Fruit fly (Drosophila melanogaster): Measurements from ENCODE around the gene Nin.

The Nin gene

DNA sequence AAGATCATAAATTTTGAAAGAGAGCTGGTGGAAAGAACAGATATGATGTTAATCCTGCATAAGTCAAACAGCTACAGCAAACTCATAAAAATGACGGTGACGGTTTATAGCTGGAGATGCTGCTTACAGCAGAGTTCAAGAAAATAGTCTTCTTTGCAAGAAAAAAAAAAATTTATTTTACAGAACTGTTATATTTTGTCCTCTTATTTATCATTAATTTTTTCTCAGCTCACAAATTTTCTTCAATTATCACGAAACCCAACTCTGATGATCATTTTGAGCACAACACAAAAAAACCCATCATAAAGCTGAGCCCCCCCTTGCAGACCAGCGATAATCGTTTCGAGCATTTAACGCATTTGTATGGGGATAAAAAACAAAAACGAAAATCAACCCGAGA lies 46.9 kb downstream of the Nin start (continued):
- TF ChIP-seq CrebA (GFP tag; optimal IDR thresholded peaks at IDR 0.05; ENCODE audit: borderline replicate concordance) = no peak
- TF ChIP-seq CG32264 (GFP tag; optimal IDR thresholded peaks at IDR 0.05) = peak; percentile 35
- TF ChIP-seq Hr83 (GFP tag; optimal IDR thresholded peaks at IDR 0.05; ENCODE audit: poor library complexity, severe bottlenecking) = no peak
- TF ChIP-seq pan (optimal IDR thresholded peaks at IDR 0.05) = no peak
- TF ChIP-seq Dif (GFP tag; optimal IDR thresholded peaks at IDR 0.05; ENCODE audit: partially characterized antibody) = no peak
- TF ChIP-seq dmrt93B (GFP tag; optimal IDR thresholded peaks at IDR 0.05) = peak; percentile 6
- peak; percentile 30 for TF ChIP-seq HLH106 (tag; optimal IDR thresholded peaks at IDR 0.05)
- peak in 1 of 2 experiments; percentile 65 for TF ChIP-seq foxo (GFP tag; optimal IDR thresholded peaks at IDR 0.05)
- TF ChIP-seq Hnf4 (GFP tag; optimal IDR thresholded peaks at IDR 0.05) = peak; percentile 46
- TF ChIP-seq fru (GFP tag; optimal IDR thresholded peaks at IDR 0.05) = peak; percentile 62
- peak; percentile 46 for TF ChIP-seq Sp1 (GFP tag; optimal IDR thresholded peaks at IDR 0.05)
- no peak for TF ChIP-seq GATAd (GFP tag; optimal IDR thresholded peaks at IDR 0.05)
- TF ChIP-seq Jra (GFP tag; optimal IDR thresholded peaks at IDR 0.05) = peak; percentile 1
- no peak for TF ChIP-seq sv (GFP tag; optimal IDR thresholded peaks at IDR 0.05)
- peak; percentile 35 for TF ChIP-seq tai (GFP tag; optimal IDR thresholded peaks at IDR 0.05)
- TF ChIP-seq rgr (GFP tag; optimal IDR thresholded peaks at IDR 0.05) = peak; percentile 50

DNA sequence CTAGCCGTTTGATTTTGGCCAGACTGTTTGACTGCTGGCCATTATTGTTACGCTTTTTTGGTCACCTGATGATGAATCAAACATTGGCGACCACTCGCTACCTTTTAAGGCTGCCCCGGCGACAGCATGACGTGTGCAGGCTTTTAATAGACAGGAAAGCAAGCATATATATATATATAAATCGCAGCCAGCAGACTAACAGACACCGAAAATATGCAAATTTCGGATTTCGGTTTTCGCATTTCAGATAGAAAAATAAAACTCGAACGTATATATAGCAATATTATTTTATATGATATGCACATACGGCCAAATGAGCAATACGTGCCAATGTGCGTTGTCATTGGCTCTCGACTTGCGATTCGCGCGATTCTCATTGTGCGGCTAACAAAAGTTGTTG lies 47.6 kb downstream of the Nin start:
- TF ChIP-seq Dif (GFP tag; optimal IDR thresholded peaks at IDR 0.05; ENCODE audit: partially characterized antibody) = no peak
- TF ChIP-seq OdsH (GFP tag; optimal IDR thresholded peaks at IDR 0.05) = no peak
- TF ChIP-seq sage (GFP tag; optimal IDR thresholded peaks at IDR 0.05) = no peak

DNA sequence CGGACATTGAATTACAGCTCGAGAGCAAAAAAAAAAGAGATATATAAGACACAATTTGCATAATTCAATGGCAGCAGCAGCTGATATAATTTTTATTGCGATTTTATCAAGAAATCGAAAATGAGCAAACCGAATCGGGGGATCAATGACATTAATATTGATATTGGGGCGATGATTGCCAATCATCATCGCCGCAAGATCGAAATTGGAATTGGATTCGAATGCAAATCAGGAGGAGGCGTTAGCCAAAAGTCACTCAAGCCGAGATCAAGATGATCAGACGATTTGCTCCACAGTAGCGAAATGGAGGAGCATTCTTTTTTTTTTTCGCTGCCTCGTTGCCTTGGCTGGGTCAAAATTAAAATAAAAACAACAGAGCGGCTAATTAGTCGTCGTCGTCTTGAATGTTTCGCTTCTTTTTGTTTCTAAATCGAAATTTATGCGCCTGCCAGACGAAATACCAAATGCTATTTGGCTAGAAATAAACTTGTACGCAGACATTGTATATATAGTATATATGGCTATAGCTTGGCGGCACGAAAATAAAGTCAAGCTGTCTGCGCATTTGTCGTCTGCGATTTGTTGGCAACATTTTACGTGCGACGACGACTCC lies 48.5 kb downstream of the Nin start:
- no peak for TF ChIP-seq usp (GFP tag; optimal IDR thresholded peaks at IDR 0.05)
- TF ChIP-seq fru (GFP tag; optimal IDR thresholded peaks at IDR 0.05) = no peak
- no peak for TF ChIP-seq Hnf4 (GFP tag; optimal IDR thresholded peaks at IDR 0.05)
- TF ChIP-seq jim (GFP tag; optimal IDR thresholded peaks at IDR 0.05) = peak; percentile 33

DNA sequence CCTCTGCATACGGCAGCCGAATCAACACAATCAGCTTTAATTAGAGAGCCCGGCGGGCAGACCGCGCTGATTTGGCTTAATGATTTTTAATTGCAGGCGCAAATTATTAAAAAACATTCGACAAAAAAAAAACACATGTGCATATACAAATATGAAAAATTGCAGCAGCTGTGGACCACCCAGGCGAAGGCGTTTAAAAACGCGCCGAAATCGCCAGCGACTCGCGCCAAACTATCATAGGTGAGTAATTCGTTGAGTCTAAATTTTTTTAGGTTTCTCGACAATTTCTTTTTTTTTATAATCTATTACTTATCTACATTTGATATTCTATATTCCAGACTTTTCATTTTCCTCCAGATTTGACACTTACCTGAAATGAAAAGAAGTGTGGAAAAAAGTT lies 49.1 kb downstream of the Nin start:
- TF ChIP-seq Myc (optimal IDR thresholded peaks at IDR 0.05) (peak; percentile 15), Jra (GFP tag; optimal IDR thresholded peaks at IDR 0.05) (no peak), GATAd (GFP tag; optimal IDR thresholded peaks at IDR 0.05) (no peak), br (GFP tag; optimal IDR thresholded peaks at IDR 0.05) (no peak)

DNA sequence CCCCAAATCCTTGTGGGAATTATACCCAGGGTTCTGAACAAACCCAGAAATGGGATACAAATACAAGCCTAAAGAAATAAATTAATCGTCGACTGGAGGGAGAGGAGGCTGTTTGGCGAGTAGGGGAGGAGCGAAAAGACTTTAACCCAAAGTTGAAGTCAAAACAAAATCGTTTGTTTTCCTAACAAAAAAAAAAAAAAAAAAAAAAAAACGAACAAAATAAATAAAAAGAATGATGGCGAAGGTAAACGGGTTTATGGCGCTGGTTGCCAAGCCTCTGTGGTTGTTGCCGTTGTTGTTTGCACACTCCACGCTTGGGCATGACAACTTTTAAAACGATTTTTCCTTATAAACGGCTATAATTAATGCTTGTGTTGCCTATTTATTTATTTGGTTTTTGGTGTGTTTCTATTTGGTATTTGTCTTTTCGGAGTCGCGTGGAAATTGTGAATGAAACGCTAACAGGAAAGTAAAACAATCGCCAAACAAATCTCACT lies 49.7 kb downstream of the Nin start:
- TF ChIP-seq usp (GFP tag; optimal IDR thresholded peaks at IDR 0.05) (no peak), OdsH (GFP tag; optimal IDR thresholded peaks at IDR 0.05) (no peak), psq (GFP tag; optimal IDR thresholded peaks at IDR 0.05) (no peak), CrebA (GFP tag; optimal IDR thresholded peaks at IDR 0.05; ENCODE audit: borderline replicate concordance) (no peak), sage (GFP tag; optimal IDR thresholded peaks at IDR 0.05) (no peak), Abd-B (GFP tag; optimal IDR thresholded peaks at IDR 0.05) (no peak), jim (GFP tag; optimal IDR thresholded peaks at IDR 0.05) (no peak), Jra (GFP tag; optimal IDR thresholded peaks at IDR 0.05) (no peak), pan (optimal IDR thresholded peaks at IDR 0.05) (no peak), Sp1 (GFP tag; optimal IDR thresholded peaks at IDR 0.05) (no peak), Vsx2 (GFP tag; optimal IDR thresholded peaks at IDR 0.05; ENCODE audit: partially characterized antibody) (no peak), Hr83 (GFP tag; optimal IDR thresholded peaks at IDR 0.05; ENCODE audit: poor library complexity, severe bottlenecking) (no peak), dmrt93B (GFP tag; optimal IDR thresholded peaks at IDR 0.05) (no peak), ey (GFP tag; optimal IDR thresholded peaks at IDR 0.05) (no peak), woc (GFP tag; optimal IDR thresholded peaks at IDR 0.05) (no peak), brk (GFP tag; optimal IDR thresholded peaks at IDR 0.05) (no peak), Hnf4 (GFP tag; optimal IDR thresholded peaks at IDR 0.05) (no peak)

DNA sequence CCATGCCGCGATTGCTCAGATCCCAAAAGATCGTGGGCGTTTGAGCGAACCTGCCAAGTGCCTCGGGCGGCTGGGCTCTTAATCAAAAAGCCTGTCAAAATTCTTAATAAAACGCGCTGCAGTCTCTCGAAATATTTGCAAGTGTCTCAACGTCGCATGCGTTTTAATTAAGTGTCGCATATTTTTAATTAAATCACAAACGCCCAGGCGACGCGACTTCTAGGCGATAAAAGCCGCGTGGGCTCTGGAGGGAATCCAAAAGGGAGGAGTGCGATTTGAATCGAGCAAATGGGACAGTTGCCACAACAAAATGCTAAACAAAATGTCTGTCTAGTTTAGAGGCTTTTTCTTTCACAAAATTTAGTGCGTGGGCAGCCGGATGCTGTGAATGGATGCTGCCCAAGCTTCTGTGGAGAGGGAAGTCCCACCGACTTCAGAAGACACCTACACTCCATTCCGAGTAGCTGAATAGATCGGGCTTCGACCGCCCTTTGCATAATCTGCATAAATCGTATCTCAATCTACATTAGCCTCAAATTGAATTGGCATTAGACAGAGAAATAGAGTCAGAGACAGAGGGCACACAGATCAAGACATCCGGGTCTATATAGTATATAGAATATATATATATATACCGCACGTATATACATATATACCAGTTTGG lies 51.3 kb downstream of the Nin start:
- TF ChIP-seq dmrt93B (GFP tag; optimal IDR thresholded peaks at IDR 0.05) = no peak
- TF ChIP-seq br (GFP tag; optimal IDR thresholded peaks at IDR 0.05) = no peak
- no peak for TF ChIP-seq jim (GFP tag; optimal IDR thresholded peaks at IDR 0.05)
- no peak for TF ChIP-seq lola (GFP tag; optimal IDR thresholded peaks at IDR 0.05)
- TF ChIP-seq Hr78 (GFP tag; optimal IDR thresholded peaks at IDR 0.05) = no peak
- no peak for TF ChIP-seq Dfd (GFP tag; optimal IDR thresholded peaks at IDR 0.05)
- TF ChIP-seq rgr (GFP tag; optimal IDR thresholded peaks at IDR 0.05) = no peak
- TF ChIP-seq brk (GFP tag; optimal IDR thresholded peaks at IDR 0.05) = no peak
